Worm (Caenorhabditis elegans) whole organism, L2 larva: ENCODE data around the gene C01G12.5.

Experiments
- C34F6.9 ChIP-seq: fragments of 150-350 bp; optimal IDR thresholded peaks from 2 replicates; lab custom pipeline; 2014; ENCODE audit warnings: missing biosample characterization, missing genetic modification characterization
- F13H6.1 ChIP-seq: sonication (generic microtip); optimal IDR thresholded peaks from 2 replicates; lab custom pipeline; 2016; ENCODE audit warnings: missing genetic modification characterization, missing compliant biosample characterization
- Y55F3AM.14 ChIP-seq: fragments of 200-800 bp; sonication (Bioruptor generic); optimal IDR thresholded peaks from 2 replicates; lab custom pipeline; 2018; ENCODE audit warnings: mild to moderate bottlenecking, missing genetic modification characterization, missing compliant biosample characterization
- ZK546.5 ChIP-seq: sonication (generic microtip); optimal IDR thresholded peaks from 2 replicates; lab custom pipeline; 2017; ENCODE audit warnings: missing biosample characterization, missing genetic modification characterization
- aly-2 ChIP-seq: fragments of 150-350 bp; optimal IDR thresholded peaks from 2 replicates; lab custom pipeline; 2014; ENCODE audit warnings: missing biosample characterization, missing genetic modification characterization
- ama-1 ChIP-seq: fragments of 150-350 bp; optimal IDR thresholded peaks from 2 replicates; lab custom pipeline; 2018; ENCODE audit warnings: inconsistent platforms
- blmp-1 ChIP-seq: sonication (generic microtip); optimal IDR thresholded peaks from 2 replicates; lab custom pipeline; 2017; ENCODE audit warnings: missing genetic modification characterization, mild to moderate bottlenecking, missing compliant biosample characterization, antibody characterized with exemption, moderate library complexity; ENCODE audit not compliant: insufficient read depth
- ceh-82 ChIP-seq: fragments of 150-350 bp; optimal IDR thresholded peaks from 2 replicates; lab custom pipeline; 2014; ENCODE audit warnings: missing biosample characterization, missing genetic modification characterization
- crh-2 ChIP-seq: sonication (generic microtip); optimal IDR thresholded peaks from 2 replicates; lab custom pipeline; 2017; ENCODE audit warnings: missing biosample characterization, missing genetic modification characterization
- elt-3 ChIP-seq: sonication (generic microtip); optimal IDR thresholded peaks from 2 replicates; lab custom pipeline; 2017; ENCODE audit warnings: missing biosample characterization, missing genetic modification characterization
- fos-1 ChIP-seq: fragments of 150-350 bp; optimal IDR thresholded peaks from 2 replicates; lab custom pipeline; 2014; ENCODE audit warnings: missing biosample characterization, missing genetic modification characterization
- gmeb-1 ChIP-seq: fragments of 150-350 bp; optimal IDR thresholded peaks from 2 replicates; lab custom pipeline; 2014; ENCODE audit warnings: missing biosample characterization, missing genetic modification characterization
- lin-11 ChIP-seq: fragments of 150-350 bp; sonication (generic microtip); optimal IDR thresholded peaks from 2 replicates; lab custom pipeline; 2014; ENCODE audit warnings: missing biosample characterization, missing genetic modification characterization, inconsistent platforms, mixed read lengths
- lsy-2 ChIP-seq, 2 experiments: fragments of 150-350 bp in 1 of 2; sonication (generic microtip) in 1 of 2; optimal IDR thresholded peaks; 2 replicates each; lab custom pipeline; 2014 to 2017; ENCODE audit warnings: missing biosample characterization in 2 of 2, missing genetic modification characterization in 2 of 2
- mab-5 ChIP-seq: fragments of 150-350 bp; optimal IDR thresholded peaks from 2 replicates; lab custom pipeline; 2014; ENCODE audit warnings: missing biosample characterization, missing genetic modification characterization
- mbf-1 ChIP-seq: sonication (generic microtip); optimal IDR thresholded peaks from 2 replicates; lab custom pipeline; 2017; ENCODE audit warnings: missing biosample characterization, missing genetic modification characterization
- mdl-1 ChIP-seq, 2 experiments: fragments of 150-350 bp in 1 of 2; sonication (generic microtip) in 1 of 2; optimal IDR thresholded peaks; 2 replicates each; lab custom pipeline; 2017; ENCODE audit warnings: missing biosample characterization in 2 of 2, missing genetic modification characterization in 2 of 2
- nhr-11 ChIP-seq: fragments of 150-350 bp; optimal IDR thresholded peaks from 2 replicates; lab custom pipeline; 2014; ENCODE audit warnings: missing biosample characterization, missing genetic modification characterization
- nhr-12 ChIP-seq: fragments of 150-350 bp; optimal IDR thresholded peaks from 2 replicates; lab custom pipeline; 2014; ENCODE audit warnings: missing biosample characterization, missing genetic modification characterization
- nhr-21 ChIP-seq: fragments of 150-350 bp; optimal IDR thresholded peaks from 2 replicates; lab custom pipeline; 2014; ENCODE audit warnings: missing biosample characterization, missing genetic modification characterization
- nhr-237 ChIP-seq: fragments of 150-350 bp; optimal IDR thresholded peaks from 2 replicates; lab custom pipeline; 2014; ENCODE audit warnings: missing biosample characterization, missing genetic modification characterization
- nhr-25 ChIP-seq: fragments of 150-350 bp; sonication (generic microtip); optimal IDR thresholded peaks from 3 replicates; lab custom pipeline; 2014; ENCODE audit warnings: missing biosample characterization, missing genetic modification characterization
- nhr-6 ChIP-seq: fragments of 150-350 bp; optimal IDR thresholded peaks from 2 replicates; lab custom pipeline; 2014; ENCODE audit warnings: missing biosample characterization, missing genetic modification characterization
- nhr-77 ChIP-seq: fragments of 150-350 bp; optimal IDR thresholded peaks from 2 replicates; lab custom pipeline; 2014; ENCODE audit warnings: missing biosample characterization, missing genetic modification characterization
- peb-1 ChIP-seq: fragments of 150-350 bp; optimal IDR thresholded peaks from 2 replicates; lab custom pipeline; 2014; ENCODE audit warnings: missing biosample characterization, missing genetic modification characterization
- sem-4 ChIP-seq: fragments of 150-350 bp; optimal IDR thresholded peaks from 2 replicates; lab custom pipeline; 2014; ENCODE audit warnings: missing biosample characterization, missing genetic modification reagents, missing genetic modification characterization
- sma-3 ChIP-seq: sonication (generic microtip); optimal IDR thresholded peaks from 2 replicates; lab custom pipeline; 2016; ENCODE audit warnings: missing genetic modification reagents, missing genetic modification characterization, missing compliant biosample characterization
- snpc-4 ChIP-seq: fragments of 150-350 bp; optimal IDR thresholded peaks from 2 replicates; lab custom pipeline; 2014; ENCODE audit warnings: missing biosample characterization, missing genetic modification characterization
- unc-39 ChIP-seq: fragments of 150-350 bp; optimal IDR thresholded peaks from 2 replicates; lab custom pipeline; 2014; ENCODE audit warnings: missing biosample characterization, missing genetic modification characterization
- unc-55 ChIP-seq: fragments of 150-350 bp; sonication (generic microtip); optimal IDR thresholded peaks from 3 replicates; lab custom pipeline; 2014; ENCODE audit warnings: missing biosample characterization, missing genetic modification reagents, missing genetic modification characterization
- zag-1 ChIP-seq: fragments of 150-350 bp; optimal IDR thresholded peaks from 2 replicates; lab custom pipeline; 2014; ENCODE audit warnings: missing biosample characterization, missing genetic modification characterization
- ztf-1 ChIP-seq: fragments of 200-800 bp; sonication (Bioruptor generic); conservative IDR thresholded peaks from 2 replicates; pipeline ENCODE4 v1.3.6; 2022; ENCODE audit warnings: missing genetic modification characterization, missing compliant biosample characterization
- ztf-11 ChIP-seq: sonication (generic microtip); optimal IDR thresholded peaks from 2 replicates; lab custom pipeline; 2017; ENCODE audit warnings: missing biosample characterization, missing genetic modification characterization
- ztf-4 ChIP-seq: fragments of 150-350 bp; optimal IDR thresholded peaks from 2 replicates; lab custom pipeline; 2014; ENCODE audit warnings: missing biosample characterization, missing genetic modification characterization

Gene C01G12.5

DNA sequence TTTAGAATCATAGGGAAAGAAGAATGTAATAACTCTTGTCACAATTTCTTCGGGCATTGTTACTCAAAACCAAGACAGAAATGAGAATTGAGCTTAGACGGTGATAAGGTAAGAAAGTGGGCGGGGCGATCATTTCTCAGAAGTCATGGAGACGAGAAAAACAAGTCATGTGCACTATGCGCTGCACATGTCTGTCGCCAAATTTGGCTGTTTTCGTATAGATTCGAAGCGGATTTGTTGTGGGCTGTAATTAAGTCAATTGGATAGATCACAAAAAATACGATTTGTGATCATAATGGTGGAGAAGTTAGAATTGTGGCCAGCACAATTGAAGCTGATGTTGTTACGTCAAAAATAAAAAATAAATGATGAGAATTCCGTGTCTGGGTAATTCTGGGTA is 4.4 kb upstream of the C01G12.5 start, which contains the start of gene C01G12.7:
C01G12.7 (minus strand) TSS at position 195 of the 400 bp plus-strand sequence.
- peak; percentile 26 for TF ChIP-seq lin-11 (tag; lab: Kevin White, UChicago)
- TF ChIP-seq Y55F3AM.14 (GFP tag; lab: Kevin White, UChicago): no peak

DNA sequence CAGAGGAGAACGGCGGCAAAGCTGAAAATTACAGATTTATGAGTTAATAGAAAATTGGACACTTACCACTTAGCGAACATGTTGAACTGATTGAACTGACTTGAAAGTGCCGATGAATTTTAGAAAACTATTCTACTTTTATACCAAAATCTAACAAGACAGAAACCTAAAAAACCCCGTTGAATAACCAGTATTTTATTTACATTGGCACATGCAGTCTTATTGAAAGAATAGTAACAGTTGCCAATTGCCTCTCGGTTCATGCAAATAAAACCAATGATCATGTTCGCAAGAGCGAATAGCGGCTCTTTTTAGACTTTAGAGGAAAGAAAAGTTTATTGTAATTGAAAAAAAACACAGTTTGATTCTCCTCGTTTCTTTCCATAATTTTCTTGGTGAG is 855 bp upstream of the C01G12.5 start, which contains the start of gene nspb-10:
nspb-10 (minus strand) TSS at position 101 of the 400 bp plus-strand sequence.
- no peak for TF ChIP-seq ama-1 (lab: Kevin White, UChicago)
- no peak for TF ChIP-seq F13H6.1
- no peak for TF ChIP-seq ZK546.5 (tag; lab: Kevin White, UChicago)
- no peak for TF ChIP-seq nhr-11
- TF ChIP-seq nhr-6: no peak
- TF ChIP-seq lsy-2 (tag; optimal IDR thresholded peaks at IDR 0.05; lab: Kevin White, UChicago): no peak
- TF ChIP-seq nhr-237 (tag; lab: Kevin White, UChicago): no peak
- no peak for TF ChIP-seq nhr-12 (tag; lab: Kevin White, UChicago)
- no peak for TF ChIP-seq elt-3 (tag; lab: Kevin White, UChicago)
- TF ChIP-seq unc-39 (tag; lab: Kevin White, UChicago): no peak
- no peak for TF ChIP-seq C34F6.9
- no peak for TF ChIP-seq gmeb-1 (tag; lab: Kevin White, UChicago)
- TF ChIP-seq mab-5 (tag; lab: Kevin White, UChicago): no peak
- no peak for TF ChIP-seq Y55F3AM.14 (GFP tag; lab: Kevin White, UChicago)
- TF ChIP-seq zag-1 (tag; lab: Kevin White, UChicago): no peak
- TF ChIP-seq blmp-1 (tag; lab: Kevin White, UChicago): no peak
- TF ChIP-seq sma-3 (GFP tag; lab: Kevin White, UChicago): no peak
- no peak for TF ChIP-seq crh-2
- TF ChIP-seq, all 48 proteins: peak for 0

DNA sequence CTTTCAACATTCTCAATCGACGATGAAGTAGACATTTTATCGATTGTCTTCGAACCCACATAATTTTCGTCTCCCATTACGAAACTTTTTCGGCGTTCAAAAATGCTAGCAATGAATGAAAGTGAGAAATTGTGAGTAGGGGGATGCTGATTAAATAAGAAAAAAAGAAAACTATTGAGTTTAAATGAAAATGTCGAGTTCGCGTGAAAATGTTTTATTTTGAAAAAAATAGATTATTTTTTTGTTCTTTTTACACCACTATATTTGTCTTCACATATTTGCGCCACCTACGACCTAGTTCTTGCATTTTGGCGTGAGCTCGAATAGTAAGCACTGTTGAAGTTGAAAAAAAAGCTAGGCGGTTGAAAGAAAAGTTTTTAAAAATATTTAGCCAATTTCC is 5.1 kb downstream of the C01G12.5 start, which contains the start of gene C01G12.3:
C01G12.3 (minus strand) TSS at position 101 of the 400 bp plus-strand sequence.
- no peak for TF ChIP-seq ceh-82 (tag; lab: Kevin White, UChicago)

DNA sequence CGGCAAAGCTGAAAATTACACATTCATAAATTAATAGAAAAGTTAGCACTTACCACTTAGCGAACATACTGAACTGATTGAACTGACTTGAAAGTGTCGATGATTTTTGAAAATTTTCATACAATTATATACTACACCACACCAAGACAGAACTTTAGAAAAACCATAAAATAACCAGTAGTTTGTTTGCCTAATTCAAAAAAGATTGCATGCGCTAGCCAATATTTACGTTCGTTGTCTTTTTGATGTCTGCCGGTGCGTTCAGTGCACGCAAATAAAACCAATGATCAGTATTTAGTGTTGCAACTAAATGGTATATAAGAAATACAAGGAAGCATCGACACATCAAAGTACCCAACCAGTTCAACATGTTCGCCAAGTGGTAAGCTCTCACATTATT is 6.8 kb downstream of the C01G12.5 start, which contains the start of the genes nspb-8 and nspb-9:
nspb-8 (minus strand) TSS at position 101 of the 400 bp plus-strand sequence.
nspb-9 (plus strand) TSS at position 311 of the 400 bp plus-strand sequence.
- TF ChIP-seq aly-2 (tag; lab: Kevin White, UChicago): no peak
- TF ChIP-seq ceh-82 (tag; lab: Kevin White, UChicago): no peak
- TF ChIP-seq Y55F3AM.14 (GFP tag; lab: Kevin White, UChicago): no peak
- TF ChIP-seq nhr-237 (tag; lab: Kevin White, UChicago): no peak
- no peak for TF ChIP-seq sma-3 (GFP tag; lab: Kevin White, UChicago)
- TF ChIP-seq ztf-4 (tag; lab: Kevin White, UChicago): no peak
- no peak for TF ChIP-seq ama-1 (lab: Kevin White, UChicago)
- no peak for TF ChIP-seq nhr-6
- no peak for TF ChIP-seq mdl-1 (tag; optimal IDR thresholded peaks at IDR 0.05; lab: Kevin White, UChicago)
- no peak for TF ChIP-seq peb-1 (tag; lab: Kevin White, UChicago)
- TF ChIP-seq fos-1: no peak
- no peak for TF ChIP-seq blmp-1 (tag; lab: Kevin White, UChicago)
- TF ChIP-seq mbf-1 (tag; lab: Kevin White, UChicago): no peak
- TF ChIP-seq crh-2: no peak
- TF ChIP-seq ztf-11 (tag; lab: Kevin White, UChicago): no peak
- TF ChIP-seq nhr-11: no peak
- no peak for TF ChIP-seq C34F6.9
- no peak for TF ChIP-seq nhr-21 (tag; lab: Kevin White, UChicago)
- no peak for TF ChIP-seq snpc-4 (tag; lab: Kevin White, UChicago)

DNA sequence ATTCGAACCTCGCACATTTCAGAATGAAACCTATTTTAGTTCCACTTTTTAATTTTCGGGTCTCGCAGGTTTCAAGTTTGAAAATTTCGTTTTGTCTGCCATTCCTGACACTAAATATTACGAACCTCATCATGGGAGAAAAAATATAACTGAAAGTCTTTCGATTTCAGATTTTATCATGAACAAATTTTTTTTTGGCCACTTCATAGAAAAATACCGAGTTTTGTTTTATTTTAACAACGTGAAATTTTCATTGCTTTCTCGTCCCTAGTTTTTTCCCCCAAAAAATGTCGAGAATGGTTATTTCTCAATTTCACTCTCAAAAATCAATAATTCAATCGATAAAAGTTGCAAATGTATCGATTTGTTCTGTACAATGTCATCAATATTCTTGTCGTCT is 8.6 kb downstream of the C01G12.5 start, which contains the start of gene C01G12.9:
C01G12.9 (plus strand) TSS at position 301 of the 400 bp plus-strand sequence.
- no peak for TF ChIP-seq peb-1 (tag; lab: Kevin White, UChicago)
- no peak for TF ChIP-seq nhr-77 (tag; lab: Kevin White, UChicago)
- no peak for TF ChIP-seq mab-5 (tag; lab: Kevin White, UChicago)
- TF ChIP-seq sma-3 (GFP tag; lab: Kevin White, UChicago): no peak
- TF ChIP-seq ztf-1: no peak
- TF ChIP-seq unc-55 (GFP tag; lab: Kevin White, UChicago): no peak
- no peak for TF ChIP-seq sem-4 (tag; lab: Kevin White, UChicago)
- TF ChIP-seq nhr-25 (tag; lab: Kevin White, UChicago): no peak
- TF ChIP-seq nhr-237 (tag; lab: Kevin White, UChicago): no peak
